Fruit fly (Drosophila melanogaster) whole organism: ENCODE measurements around the gene CG43386.

Source experiments
- pan ChIP-seq: fragments of >200 bp; optimal IDR thresholded peaks from 2 replicates; lab custom pipeline; 2017
- psq ChIP-seq: fragments of >200 bp; optimal IDR thresholded peaks from 2 replicates; lab custom pipeline; 2017

dm6 chrX:10009794-10010614 lies 32.8 kb upstream of the CG43386 start, which contains the start of gene Dna2:
- no peak for TF ChIP-seq psq (lab: Kevin White, UChicago)
- no peak for TF ChIP-seq pan (lab: Kevin White, UChicago)
